Fruit fly (Drosophila melanogaster): ENCODE data around the gene CG15337.
A peak's percentile ranks its signal among the peaks of the same experiment; 100 is the strongest.

DNA sequence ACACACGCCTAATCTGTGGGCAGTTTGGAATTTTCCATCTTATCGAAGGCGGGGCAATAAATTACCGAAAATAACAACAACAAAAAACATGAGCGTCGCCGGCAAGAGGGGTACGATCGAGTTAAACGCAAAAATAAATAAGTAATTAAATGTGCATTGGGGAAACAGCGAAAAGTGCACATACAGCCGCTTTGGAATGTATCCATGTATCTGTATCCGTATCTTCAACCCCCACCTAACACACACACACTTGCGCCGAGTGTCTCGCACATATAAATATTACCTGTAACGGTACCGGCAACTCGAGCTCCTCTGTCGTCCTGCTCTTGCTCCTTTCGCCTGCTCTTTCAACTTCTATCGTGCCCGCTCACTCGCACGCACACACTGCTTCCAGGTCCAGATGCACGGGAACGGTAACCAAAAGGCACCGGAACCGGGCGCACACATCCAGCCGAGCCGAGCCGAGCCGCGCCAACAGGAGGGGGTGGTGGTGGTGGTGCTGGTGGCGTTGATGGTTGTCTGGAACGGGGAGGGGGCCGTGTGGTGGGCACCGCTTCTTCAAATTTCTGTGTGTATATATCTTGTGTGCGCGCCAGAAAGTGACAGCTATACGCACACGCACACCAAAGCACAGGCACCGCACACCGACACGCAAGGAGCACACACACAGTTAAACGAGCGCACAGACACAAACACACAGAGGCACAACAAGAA is 18.3 kb upstream of the CG15337 start:
- TF ChIP-seq tj (GFP tag; optimal IDR thresholded peaks at IDR 0.05): peak; percentile 84
- no peak for TF ChIP-seq Hr96 (GFP tag; optimal IDR thresholded peaks at IDR 0.05)
